Fruit fly (Drosophila melanogaster): ENCODE results near the gene CG34428.

The CG34428 gene

dm6 chr3L:13111422-13111821, 49.9 kb downstream of the CG34428 start:
- no peak for TF ChIP-seq noc (tag; optimal IDR thresholded peaks at IDR 0.05)
